Fruit fly (Drosophila melanogaster) whole organism, embryonic: ENCODE results near the gene CG42671.

Experiments
- ATbp ChIP-seq: fragments of 200-800 bp; sonication (Bioruptor generic); optimal IDR thresholded peaks from 2 replicates; lab custom pipeline; 2017; ENCODE audit warnings: missing biosample characterization, mild to moderate bottlenecking, missing genetic modification characterization, missing genetic modification reagents
- Abd-B ChIP-seq: fragments of 200-800 bp; sonication (Bioruptor generic); optimal IDR thresholded peaks from 2 replicates; lab custom pipeline; 2018; ENCODE audit warnings: missing biosample characterization, mild to moderate bottlenecking, missing genetic modification characterization, moderate library complexity
- Atf-2 ChIP-seq: fragments of 200-800 bp; sonication (Bioruptor generic); optimal IDR thresholded peaks from 2 replicates; lab custom pipeline; 2016; ENCODE audit warnings: missing biosample characterization, missing genetic modification characterization
- Atf6 ChIP-seq: fragments of 200-800 bp; sonication (Bioruptor generic); IDR thresholded peaks from 2 replicates; pipeline ENCODE4 v1.3.6; 2022; ENCODE audit warnings: missing biosample characterization, missing genetic modification characterization
- CG10274 ChIP-seq: fragments of 200-800 bp; sonication (Bioruptor generic); optimal IDR thresholded peaks from 3 replicates; lab custom pipeline; 2017; ENCODE audit warnings: missing biosample characterization, mild to moderate bottlenecking, missing genetic modification characterization
- CG11085 ChIP-seq: fragments of 200-800 bp; sonication (Bioruptor generic); IDR thresholded peaks from 2 replicates; pipeline ENCODE4 v1.3.6; 2022; ENCODE audit warnings: missing biosample characterization, missing genetic modification characterization
- CG11398 ChIP-seq: fragments of 200-800 bp; sonication (Bioruptor generic); optimal IDR thresholded peaks from 2 replicates; lab custom pipeline; 2016; ENCODE audit warnings: missing biosample characterization, missing genetic modification characterization
- CG11504 ChIP-seq: fragments of 200-800 bp; sonication (Bioruptor generic); optimal IDR thresholded peaks from 3 replicates; lab custom pipeline; 2019; ENCODE audit warnings: missing biosample characterization, mild to moderate bottlenecking, missing genetic modification characterization, moderate library complexity
- CG12659 ChIP-seq: fragments of 200-800 bp; sonication (Bioruptor generic); optimal IDR thresholded peaks from 3 replicates; lab custom pipeline; 2017; ENCODE audit warnings: mild to moderate bottlenecking, missing biosample characterization, missing genetic modification reagents, missing genetic modification characterization
- CG12744 ChIP-seq: fragments of 200-800 bp; sonication (Bioruptor generic); optimal IDR thresholded peaks from 2 replicates; lab custom pipeline; 2016; ENCODE audit warnings: missing biosample characterization, missing genetic modification characterization
- CG13123 ChIP-seq: fragments of 200-800 bp; sonication (Bioruptor generic); optimal IDR thresholded peaks from 2 replicates; lab custom pipeline; 2016; ENCODE audit warnings: missing biosample characterization, missing genetic modification characterization
- CG15269 ChIP-seq: fragments of 200-800 bp; sonication (Bioruptor generic); optimal IDR thresholded peaks from 2 replicates; lab custom pipeline; 2018; ENCODE audit warnings: missing biosample characterization, mild to moderate bottlenecking, missing genetic modification characterization, moderate library complexity
- CG16815 ChIP-seq: fragments of 200-800 bp; sonication (Bioruptor generic); optimal IDR thresholded peaks from 3 replicates; lab custom pipeline; 2017; ENCODE audit warnings: missing biosample characterization, mild to moderate bottlenecking, missing genetic modification characterization
- CG18764 ChIP-seq: fragments of 200-800 bp; sonication (Bioruptor generic); optimal IDR thresholded peaks from 3 replicates; lab custom pipeline; 2016; ENCODE audit warnings: missing biosample characterization, missing genetic modification characterization
- CG34376 ChIP-seq: fragments of 200-800 bp; sonication (Bioruptor generic); optimal IDR thresholded peaks from 2 replicates; lab custom pipeline; 2018; ENCODE audit warnings: missing biosample characterization, mild to moderate bottlenecking, missing genetic modification characterization
- CG43689 ChIP-seq: fragments of 200-800 bp; sonication (Bioruptor generic); IDR thresholded peaks from 2 replicates; pipeline ENCODE4 v1.3.6; 2022; ENCODE audit warnings: missing biosample characterization, missing genetic modification characterization
- CG4404 ChIP-seq: fragments of 200-800 bp; sonication (Bioruptor generic); IDR thresholded peaks from 2 replicates; pipeline ENCODE4 v1.3.6; 2022; ENCODE audit warnings: missing biosample characterization, missing genetic modification characterization
- CG6272 ChIP-seq: fragments of 200-800 bp; sonication (Bioruptor generic); IDR thresholded peaks from 2 replicates; pipeline ENCODE4 v1.3.6; 2022; ENCODE audit warnings: missing biosample characterization, missing genetic modification characterization
- CG8290 ChIP-seq, 3 experiments: fragments of 200-800 bp; sonication (Bioruptor generic); optimal IDR thresholded peaks; 2 replicates each; lab custom pipeline; 2016 to 2019; ENCODE audit warnings: missing biosample characterization in 3 of 3, missing genetic modification characterization in 3 of 3, mild to moderate bottlenecking in 2 of 3, moderate library complexity in 1 of 3
- CG8478 ChIP-seq: fragments of >200 bp; optimal IDR thresholded peaks from 2 replicates; lab custom pipeline; 2018
- Dad ChIP-seq: fragments of 200-800 bp; sonication (Bioruptor generic); optimal IDR thresholded peaks from 3 replicates; lab custom pipeline; 2016; ENCODE audit warnings: missing biosample characterization, missing genetic modification characterization
- Dip3 ChIP-seq: fragments of 200-800 bp; sonication (Bioruptor generic); optimal IDR thresholded peaks from 3 replicates; lab custom pipeline; 2016; ENCODE audit warnings: missing biosample characterization, missing genetic modification characterization
- HHEX ChIP-seq: fragments of 200-800 bp; sonication (Bioruptor generic); optimal IDR thresholded peaks from 3 replicates; lab custom pipeline; 2017; ENCODE audit warnings: missing biosample characterization, mild to moderate bottlenecking, missing genetic modification characterization, missing genetic modification reagents
- Hr51 ChIP-seq, 2 experiments: fragments of 200-800 bp; sonication (Bioruptor generic); optimal IDR thresholded peaks; 2 replicates in 1 of 2; 3 replicates in 1 of 2; lab custom pipeline; 2016 to 2018; ENCODE audit warnings: missing biosample characterization in 2 of 2, missing genetic modification characterization in 2 of 2, mild to moderate bottlenecking in 1 of 2, moderate library complexity in 1 of 2
- Oaz ChIP-seq: fragments of 200-800 bp; sonication (Bioruptor generic); IDR thresholded peaks from 2 replicates; pipeline ENCODE4 v1.3.6; 2022; ENCODE audit warnings: missing biosample characterization, missing genetic modification characterization
- Side ChIP-seq: fragments of 200-800 bp; sonication (Bioruptor generic); optimal IDR thresholded peaks from 2 replicates; lab custom pipeline; 2016; ENCODE audit warnings: missing biosample characterization, missing genetic modification characterization
- Sox100B ChIP-seq: fragments of 200-800 bp; sonication (Bioruptor generic); optimal IDR thresholded peaks from 3 replicates; lab custom pipeline; 2018; ENCODE audit warnings: missing biosample characterization, mild to moderate bottlenecking, missing genetic modification characterization
- Sry-β ChIP-seq: fragments of 200-800 bp; sonication (Bioruptor generic); optimal IDR thresholded peaks from 2 replicates; lab custom pipeline; 2018; ENCODE audit warnings: missing biosample characterization, mild to moderate bottlenecking, missing genetic modification characterization, moderate library complexity
- Xbp1 ChIP-seq: fragments of 200-800 bp; sonication (Bioruptor generic); optimal IDR thresholded peaks from 3 replicates; lab custom pipeline; 2016; ENCODE audit warnings: missing biosample characterization, mild to moderate bottlenecking, missing genetic modification characterization
- ab ChIP-seq: fragments of 200-800 bp; sonication (Bioruptor generic); optimal IDR thresholded peaks from 2 replicates; lab custom pipeline; 2016; ENCODE audit warnings: missing biosample characterization, missing genetic modification characterization
- al ChIP-seq: fragments of 200-800 bp; sonication (Bioruptor generic); IDR thresholded peaks from 2 replicates; pipeline ENCODE4 v1.3.6; 2022; ENCODE audit warnings: missing biosample characterization, missing genetic modification characterization
- bigmax ChIP-seq: fragments of 200-800 bp; sonication (Bioruptor generic); optimal IDR thresholded peaks from 2 replicates; lab custom pipeline; 2018; ENCODE audit warnings: missing biosample characterization, mild to moderate bottlenecking, missing genetic modification characterization
- br ChIP-seq: fragments of >200 bp; optimal IDR thresholded peaks from 2 replicates; lab custom pipeline; 2017
- crc ChIP-seq: fragments of 200-800 bp; sonication (Bioruptor generic); optimal IDR thresholded peaks from 2 replicates; lab custom pipeline; 2016; ENCODE audit warnings: missing biosample characterization, missing genetic modification characterization
- dati ChIP-seq: fragments of 200-800 bp; sonication (Bioruptor generic); IDR thresholded peaks from 2 replicates; pipeline ENCODE4 v1.3.6; 2022; ENCODE audit warnings: missing biosample characterization, missing genetic modification characterization
- fd64A ChIP-seq: fragments of 200-800 bp; sonication (Bioruptor generic); optimal IDR thresholded peaks from 3 replicates; lab custom pipeline; 2018; ENCODE audit warnings: missing biosample characterization, mild to moderate bottlenecking, missing genetic modification characterization
- fru ChIP-seq: fragments of >200 bp; optimal IDR thresholded peaks from 2 replicates; lab custom pipeline; 2017
- jigr1 ChIP-seq: fragments of 200-800 bp; sonication (Bioruptor generic); IDR thresholded peaks from 3 replicates; pipeline ENCODE4 v1.3.6; 2022; ENCODE audit warnings: missing biosample characterization, missing genetic modification characterization
- lab ChIP-seq: fragments of 200-800 bp; sonication (Bioruptor generic); optimal IDR thresholded peaks from 3 replicates; lab custom pipeline; 2017; ENCODE audit warnings: missing biosample characterization, missing genetic modification characterization, mild to moderate bottlenecking, moderate library complexity, missing genetic modification reagents
- onecut ChIP-seq: fragments of 200-800 bp; sonication (Bioruptor generic); IDR thresholded peaks from 2 replicates; pipeline ENCODE4 v1.3.6; 2022; ENCODE audit warnings: missing biosample characterization, missing genetic modification characterization
- pho ChIP-seq: fragments of 200-800 bp; sonication (Bioruptor generic); optimal IDR thresholded peaks from 2 replicates; lab custom pipeline; 2016; ENCODE audit warnings: missing biosample characterization, missing genetic modification characterization
- prd ChIP-seq, 3 experiments: fragments of >200 bp in 2 of 3; fragments of 200-800 bp in 1 of 3; sonication (Bioruptor generic) in 1 of 3; optimal IDR thresholded peaks in 2 of 3; IDR thresholded peaks in 1 of 3; 2 replicates in 2 of 3; 3 replicates in 1 of 3; pipeline versions ENCODE4 v1.3.6 to Lab custom; 2017 to 2022; ENCODE audit warnings: missing biosample characterization in 1 of 3, missing genetic modification characterization in 1 of 3
- pros ChIP-seq: fragments of 200-800 bp; sonication (Bioruptor generic); optimal IDR thresholded peaks from 3 replicates; lab custom pipeline; 2019; ENCODE audit warnings: missing biosample characterization, mild to moderate bottlenecking, missing genetic modification characterization, moderate library complexity
- schlank ChIP-seq: fragments of 200-800 bp; sonication (Bioruptor generic); optimal IDR thresholded peaks from 2 replicates; lab custom pipeline; 2018; ENCODE audit warnings: missing biosample characterization, mild to moderate bottlenecking, missing genetic modification characterization
- sug ChIP-seq: fragments of 200-800 bp; optimal IDR thresholded peaks from 2 replicates; lab custom pipeline; 2019; ENCODE audit warnings: missing biosample characterization, mild to moderate bottlenecking, missing genetic modification characterization, moderate library complexity
- unc-4 ChIP-seq: fragments of 200-800 bp; sonication (Bioruptor generic); IDR thresholded peaks from 2 replicates; pipeline ENCODE4 v1.3.6; 2022; ENCODE audit warnings: missing biosample characterization, missing genetic modification characterization; ENCODE audit not compliant: partially characterized antibody
- vfl ChIP-seq: fragments of 200-800 bp; sonication (Bioruptor generic); optimal IDR thresholded peaks from 2 replicates; lab custom pipeline; 2016; ENCODE audit warnings: missing biosample characterization, missing genetic modification characterization
- vvl ChIP-seq: fragments of 200-800 bp; sonication (Bioruptor generic); IDR thresholded peaks from 2 replicates; pipeline ENCODE4 v1.3.6; 2022; ENCODE audit warnings: missing biosample characterization, missing genetic modification characterization
- wdn ChIP-seq: fragments of 200-800 bp; sonication (Bioruptor generic); IDR thresholded peaks from 2 replicates; pipeline ENCODE4 v1.3.6; 2022; ENCODE audit warnings: missing biosample characterization, missing genetic modification characterization
- yki ChIP-seq: fragments of >200 bp; optimal IDR thresholded peaks from 3 replicates; lab custom pipeline; 2018
- zfh2 ChIP-seq: fragments of 200-800 bp; sonication (Bioruptor generic); optimal IDR thresholded peaks from 2 replicates; lab custom pipeline; 2016; ENCODE audit warnings: missing biosample characterization, missing genetic modification characterization

CG42671 gene

dm6 chr3L:11261456-11262082 lies 47.3 kb downstream of the CG42671 start (continued):
- TF ChIP-seq Atf6 (GFP tag; lab: Robert Waterston, UW) (peak; percentile 86), Sry-β (no peak), CG8290 (GFP tag; optimal IDR thresholded peaks at IDR 0.05; lab: Kevin White, UChicago) (peak; percentile 39), CG8290 (tag; optimal IDR thresholded peaks at IDR 0.05; lab: Kevin White, UChicago) (no peak), Dad (no peak), CG13123 (GFP tag; lab: Kevin White, UChicago) (peak; percentile 57), CG4404 (GFP tag; lab: Robert Waterston, UW) (peak; percentile 71), unc-4 (GFP tag; lab: Robert Waterston, UW) (no peak), dati (GFP tag; lab: Robert Waterston, UW) (no peak), CG11504 (tag; lab: Kevin White, UChicago) (peak; percentile 96), onecut (GFP tag; lab: Robert Waterston, UW) (peak; percentile 68), HHEX (GFP tag; lab: Kevin White, UChicago) (peak; percentile 72), Side (no peak), CG6272 (peak; percentile 46; the same call in 1 of the 2 replicates), CG11398 (GFP tag; lab: Kevin White, UChicago) (no peak), CG34376 (GFP tag; lab: Kevin White, UChicago) (no peak), pho (GFP tag; lab: Kevin White, UChicago) (no peak), wdn (GFP tag; lab: Robert Waterston, UW) (peak; percentile 41; the same call in 1 of the 2 replicates), Abd-B (GFP tag; lab: Kevin White, UChicago) (peak; percentile 93), br (lab: Kevin White, UChicago) (no peak), Dip3 (no peak), vvl (GFP tag; lab: Robert Waterston, UW) (peak; percentile 93), Xbp1 (GFP tag; lab: Kevin White, UChicago) (peak; percentile 77), CG11085 (GFP tag; lab: Robert Waterston, UW) (peak; percentile 70), ATbp (GFP tag; lab: Kevin White, UChicago) (peak; percentile 72), sug (peak; percentile 54), CG12744 (GFP tag; lab: Kevin White, UChicago) (no peak), ab (no peak), schlank (tag; lab: Kevin White, UChicago) (no peak), CG8478 (lab: Kevin White, UChicago) (no peak), Sox100B (peak; percentile 94), yki (no peak), zfh2 (GFP tag; lab: Kevin White, UChicago) (no peak), CG12659 (GFP tag; lab: Kevin White, UChicago) (peak; percentile 83), prd (optimal IDR thresholded peaks at IDR 0.05; lab: Kevin White, UChicago) (no peak), prd (GFP tag; IDR thresholded peaks at IDR 0.05; lab: Robert Waterston, UW) (peak; percentile 91), CG16815 (peak; percentile 65), CG10274 (GFP tag; lab: Kevin White, UChicago) (peak; percentile 6), Hr51 (GFP tag; optimal IDR thresholded peaks at IDR 0.05; lab: Kevin White, UChicago) (peak in 1 of 2 experiments; percentile 97), jigr1 (GFP tag; lab: Robert Waterston, UW) (peak; percentile 51; the same call in 2 of the 3 replicates), vfl (GFP tag; lab: Kevin White, UChicago) (no peak), Atf-2 (peak; percentile 12), fru (lab: Kevin White, UChicago) (no peak), al (GFP tag; lab: Robert Waterston, UW) (peak; percentile 58), Oaz (peak; percentile 62), crc (GFP tag; lab: Kevin White, UChicago) (no peak), bigmax (GFP tag; lab: Kevin White, UChicago) (no peak), CG15269 (tag; lab: Kevin White, UChicago) (peak; percentile 94), fd64A (no peak), CG18764 (GFP tag; lab: Kevin White, UChicago) (peak; percentile 9), CG43689 (GFP tag; lab: Robert Waterston, UW) (peak; percentile 62), pros (GFP tag; lab: Kevin White, UChicago) (no peak), lab (peak; percentile 88)
